Fruit fly (Drosophila melanogaster): Measurements from ENCODE around the gene CG34426.

CG34426 gene

dm6 chr3L:8765969-8766538 is 36.2 kb upstream of the CG34426 start (continued):
- TF ChIP-seq vfl (GFP tag; optimal IDR thresholded peaks at IDR 0.05) (peak; percentile 97), Dref (GFP tag; IDR thresholded peaks at IDR 0.05) (peak; percentile 39), CG17568 (GFP tag; optimal IDR thresholded peaks at IDR 0.05) (peak; percentile 95), CG7372 (GFP tag; IDR thresholded peaks at IDR 0.05) (peak; percentile 99), kay (GFP tag; optimal IDR thresholded peaks at IDR 0.05) (peak; percentile 92), sim (GFP tag; IDR thresholded peaks at IDR 0.05) (peak; percentile 92), pros (GFP tag; optimal IDR thresholded peaks at IDR 0.05) (peak; percentile 93), Lpt (GFP tag; optimal IDR thresholded peaks at IDR 0.05) (no peak), bowl (GFP tag; IDR thresholded peaks at IDR 0.05) (peak; percentile 90), sd (tag; optimal IDR thresholded peaks at IDR 0.05) (peak; percentile 91), zen (tag; optimal IDR thresholded peaks at IDR 0.05) (peak; percentile 86), CG14667 (GFP tag; IDR thresholded peaks at IDR 0.05) (peak; percentile 96), bigmax (GFP tag; optimal IDR thresholded peaks at IDR 0.05) (no peak), CG2116 (GFP tag; optimal IDR thresholded peaks at IDR 0.05) (peak; percentile 82), lola (GFP tag; optimal IDR thresholded peaks at IDR 0.05) (peak in 1 of 3 experiments; percentile 99), CHES-1-like (GFP tag; optimal IDR thresholded peaks at IDR 0.05) (peak; percentile 97), MBD-R2 (GFP tag; IDR thresholded peaks at IDR 0.05) (peak; percentile 90), CG4617 (GFP tag; optimal IDR thresholded peaks at IDR 0.05; ENCODE audit: borderline replicate concordance) (peak; percentile 97), wek (GFP tag; optimal IDR thresholded peaks at IDR 0.05) (peak; percentile 90), row (GFP tag; IDR thresholded peaks at IDR 0.05) (peak; percentile 98), ems (GFP tag; optimal IDR thresholded peaks at IDR 0.05) (peak; percentile 94), gsb (GFP tag; IDR thresholded peaks at IDR 0.05) (peak; percentile 97), oc (tag; optimal IDR thresholded peaks at IDR 0.05) (peak; percentile 96), gro (GFP tag; optimal IDR thresholded peaks at IDR 0.05) (peak; percentile 88), Dip2 (GFP tag; IDR thresholded peaks at IDR 0.05) (peak; percentile 78), pho (GFP tag; optimal IDR thresholded peaks at IDR 0.05) (peak; percentile 98), caup (GFP tag; optimal IDR thresholded peaks at IDR 0.05; ENCODE audit: severe bottlenecking) (peak; percentile 97), HmgD (GFP tag; optimal IDR thresholded peaks at IDR 0.05) (peak; percentile 82), CG6765 (GFP tag; optimal IDR thresholded peaks at IDR 0.05) (peak; percentile 88), CG33557 (GFP tag; optimal IDR thresholded peaks at IDR 0.05) (peak; percentile 99), CG8924 (tag; optimal IDR thresholded peaks at IDR 0.05) (peak; percentile 99), dimm (GFP tag; IDR thresholded peaks at IDR 0.05) (peak; percentile 92), ash1 (GFP tag; optimal IDR thresholded peaks at IDR 0.05) (no peak), Dbx (GFP tag; IDR thresholded peaks at IDR 0.05) (peak; percentile 97), Xbp1 (GFP tag; optimal IDR thresholded peaks at IDR 0.05) (peak; percentile 98), HLH4C (GFP tag; IDR thresholded peaks at IDR 0.05; ENCODE audit: partially characterized antibody) (no peak; the same call in 2 of the 3 replicates), Eip74EF (GFP tag; optimal IDR thresholded peaks at IDR 0.05) (peak in 1 of 2 experiments; percentile 93), D19B (GFP tag; optimal IDR thresholded peaks at IDR 0.05) (peak; percentile 87), org-1 (GFP tag; optimal IDR thresholded peaks at IDR 0.05) (peak; percentile 99), HHEX (GFP tag; optimal IDR thresholded peaks at IDR 0.05) (peak; percentile 96), br (optimal IDR thresholded peaks at IDR 0.05) (no peak), sima (GFP tag; optimal IDR thresholded peaks at IDR 0.05) (peak; percentile 65), crp (GFP tag; optimal IDR thresholded peaks at IDR 0.05) (peak; percentile 16 to 71), ewg (GFP tag; optimal IDR thresholded peaks at IDR 0.05) (peak; percentile 97), zfh2 (GFP tag; optimal IDR thresholded peaks at IDR 0.05) (peak; percentile 98), CG6689 (GFP tag; IDR thresholded peaks at IDR 0.05) (peak; percentile 99), tup (GFP tag; optimal IDR thresholded peaks at IDR 0.05) (peak; percentile 96), CG11398 (GFP tag; optimal IDR thresholded peaks at IDR 0.05) (peak; percentile 95), nau (GFP tag; optimal IDR thresholded peaks at IDR 0.05) (peak; percentile 96)

Data from whole organism, embryonic.